Worm (Caenorhabditis elegans) whole organism, mixed stage, embryonic: ENCODE data around the gene C16C8.27.

Experiments used
- blmp-1 ChIP-seq: fragments of 150-350 bp; optimal IDR thresholded peaks from 2 replicates; lab custom pipeline; 2014; ENCODE audit warnings: missing biosample characterization, missing genetic modification characterization
- ceh-43 ChIP-seq: fragments of 200-800 bp; sonication (Bioruptor generic); optimal IDR thresholded peaks from 2 replicates; lab custom pipeline; 2018; ENCODE audit warnings: mild to moderate bottlenecking, missing genetic modification characterization, moderate library complexity, missing compliant biosample characterization
- cnd-1 ChIP-seq: fragments of 200-800 bp; sonication (Bioruptor generic); optimal IDR thresholded peaks from 2 replicates; lab custom pipeline; 2018; ENCODE audit warnings: mild to moderate bottlenecking, missing genetic modification characterization, missing compliant biosample characterization
- elt-3 ChIP-seq: fragments of 150-350 bp; optimal IDR thresholded peaks from 2 replicates; lab custom pipeline; 2014; ENCODE audit warnings: missing biosample characterization, missing genetic modification characterization
- hlh-1 ChIP-seq: fragments of 150-350 bp; optimal IDR thresholded peaks from 2 replicates; lab custom pipeline; 2014; ENCODE audit warnings: missing biosample characterization, missing genetic modification reagents, missing genetic modification characterization
- lin-32 ChIP-seq: fragments of 200-800 bp; sonication (Bioruptor generic); optimal IDR thresholded peaks from 2 replicates; lab custom pipeline; 2018; ENCODE audit warnings: mild to moderate bottlenecking, missing genetic modification characterization, missing compliant biosample characterization
- lsy-2 ChIP-seq: fragments of 150-350 bp; optimal IDR thresholded peaks from 2 replicates; lab custom pipeline; 2014; ENCODE audit warnings: missing biosample characterization, missing genetic modification characterization
- nhr-237 ChIP-seq: fragments of 150-350 bp; optimal IDR thresholded peaks from 2 replicates; lab custom pipeline; 2014; ENCODE audit warnings: missing biosample characterization, missing genetic modification characterization
- nhr-28 ChIP-seq: fragments of 150-350 bp; optimal IDR thresholded peaks from 2 replicates; lab custom pipeline; 2014; ENCODE audit warnings: missing biosample characterization, missing genetic modification characterization
- pha-4 ChIP-seq: fragments of 150-350 bp; optimal IDR thresholded peaks from 2 replicates; lab custom pipeline; 2018; ENCODE audit warnings: missing biosample characterization, missing genetic modification reagents, missing genetic modification characterization
- unc-62 ChIP-seq: fragments of 150-350 bp; optimal IDR thresholded peaks from 2 replicates; lab custom pipeline; 2014; ENCODE audit warnings: missing biosample characterization, missing genetic modification reagents, missing genetic modification characterization
- ztf-11 ChIP-seq: fragments of 150-350 bp; optimal IDR thresholded peaks from 2 replicates; lab custom pipeline; 2014; ENCODE audit warnings: missing biosample characterization, missing genetic modification characterization

DNA sequence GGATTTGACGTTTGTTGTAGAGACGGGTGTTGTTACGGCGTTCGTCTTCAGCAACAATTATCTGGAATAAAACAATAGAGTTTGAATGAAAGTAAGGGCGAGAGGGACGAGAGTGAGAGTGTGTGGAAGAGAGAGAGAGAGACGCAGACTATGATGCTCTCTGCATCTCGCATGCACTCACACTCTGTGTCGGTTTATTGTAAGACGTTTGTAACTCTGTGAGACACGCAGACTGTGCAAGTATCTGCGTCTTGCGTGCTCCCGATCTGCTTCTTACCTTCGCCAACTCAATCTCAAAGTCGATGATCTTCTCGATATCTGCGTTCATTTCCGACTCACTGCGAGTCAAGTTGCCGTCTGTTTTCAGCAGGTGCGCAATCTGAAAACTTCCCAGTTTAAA is 18.5 kb upstream of the C16C8.27 start:
- no peak for TF ChIP-seq lsy-2 (tag; lab: Kevin White, UChicago)
- TF ChIP-seq ztf-11, result no peak
- TF ChIP-seq unc-62, result no peak
- TF ChIP-seq nhr-28, result no peak
- no peak for TF ChIP-seq lin-32 (GFP tag; lab: Kevin White, UChicago)
- TF ChIP-seq elt-3 (tag; lab: Kevin White, UChicago), result no peak
- TF ChIP-seq hlh-1 (tag; lab: Kevin White, UChicago), result no peak
- TF ChIP-seq pha-4, result no peak
- TF ChIP-seq nhr-237 (tag; lab: Kevin White, UChicago), result no peak
- no peak for TF ChIP-seq ceh-43
- no peak for TF ChIP-seq blmp-1 (tag; lab: Kevin White, UChicago)
- no peak for TF ChIP-seq cnd-1 (tag; lab: Kevin White, UChicago)
